In the genomic region with DNA sequence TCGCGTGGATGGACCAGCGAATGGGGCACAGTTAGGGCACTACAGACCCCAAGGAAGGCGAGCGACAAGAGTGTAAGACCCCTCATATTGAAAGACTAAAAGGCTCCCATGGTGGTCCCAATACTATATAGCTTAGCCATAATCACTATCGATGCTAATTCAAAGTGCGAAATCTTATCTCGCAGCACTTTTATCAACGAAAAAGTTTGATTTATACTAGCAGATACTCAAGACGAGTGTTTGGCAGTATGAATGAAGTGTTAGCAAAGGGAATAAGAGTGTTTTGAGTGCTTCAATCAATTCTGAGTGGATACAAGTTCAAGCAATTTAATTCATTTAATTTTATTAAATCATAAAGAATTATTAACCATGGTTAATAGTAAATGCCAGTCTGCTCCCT, we compare ENCODE assay signal across 2 fruit fly cellular contexts.
TF ChIP-seq lines count a peak whose summit lies in the region.

A gene (minus strand): TSS at position 101 of the 400 bp plus-strand sequence.

- TF ChIP-seq CTCF in whole organism, embryonic (GFP tag; optimal IDR thresholded peaks at IDR 0.05; lab: Kevin White, UChicago): no peak

TF ChIP-seq in whole organism, adult, 20 proteins besides CTCF, POLR2A, EP300 and RAD21:
- TF ChIP-seq Crg-1 (GFP tag; optimal IDR thresholded peaks at IDR 0.05; lab: Kevin White, UChicago) (no peak), cnc (optimal IDR thresholded peaks at IDR 0.05; lab: Kevin White, UChicago) (no peak), CG12768 (GFP tag; optimal IDR thresholded peaks at IDR 0.05; lab: Kevin White, UChicago) (no peak), CG14711 (tag; optimal IDR thresholded peaks at IDR 0.05; lab: Kevin White, UChicago) (no peak), cic (GFP tag; optimal IDR thresholded peaks at IDR 0.05; lab: Kevin White, UChicago) (peak; percentile 64), CG7101 (tag; optimal IDR thresholded peaks at IDR 0.05; lab: Kevin White, UChicago) (no peak)

TF ChIP-seq in whole organism, embryonic, 481 proteins besides CTCF, POLR2A, EP300 and RAD21:
- TF ChIP-seq ranshi (GFP tag; IDR thresholded peaks at IDR 0.05; lab: Robert Waterston, UW) (no peak), sug (tag; optimal IDR thresholded peaks at IDR 0.05; lab: Kevin White, UChicago) (peak; percentile 66), CG1602 (GFP tag; optimal IDR thresholded peaks at IDR 0.05; lab: Kevin White, UChicago) (no peak), exex (tag; optimal IDR thresholded peaks at IDR 0.05; lab: Kevin White, UChicago) (peak; percentile 45), Ssrp (tag; optimal IDR thresholded peaks at IDR 0.05; lab: Kevin White, UChicago) (no peak)
